Worm (Caenorhabditis elegans) whole organism, young adult: ENCODE results near the gene K09E2.3.

ENCODE experiments used
- B0336.3 ChIP-seq: fragments of 200-800 bp; sonication (Bioruptor generic); IDR thresholded peaks from 2 replicates; pipeline ENCODE4 v1.3.6; 2022; ENCODE audit warnings: missing genetic modification characterization, missing compliant biosample characterization
- C06A6.2 ChIP-seq: fragments of 200-800 bp; sonication (Bioruptor generic); conservative IDR thresholded peaks from 2 replicates; pipeline ENCODE4 v1.3.6; 2022; ENCODE audit warnings: missing genetic modification characterization, missing compliant biosample characterization
- D2030.7 ChIP-seq: fragments of 200-800 bp; sonication (Bioruptor generic); IDR thresholded peaks from 2 replicates; pipeline ENCODE4 v1.3.6; 2022; ENCODE audit warnings: missing genetic modification reagents, missing genetic modification characterization, missing compliant biosample characterization
- F10E7.11 ChIP-seq: sonication (generic microtip); optimal IDR thresholded peaks from 2 replicates; lab custom pipeline; 2017; ENCODE audit warnings: mild to moderate bottlenecking, missing genetic modification characterization, moderate library complexity, missing compliant biosample characterization
- F22D6.2 ChIP-seq: sonication (generic microtip); optimal IDR thresholded peaks from 2 replicates; lab custom pipeline; 2016; ENCODE audit warnings: mild to moderate bottlenecking, missing genetic modification characterization, missing compliant biosample characterization
- F23B12.7 ChIP-seq: sonication (generic microtip); optimal IDR thresholded peaks from 2 replicates; lab custom pipeline; 2017; ENCODE audit warnings: missing genetic modification characterization, mild to moderate bottlenecking, missing compliant biosample characterization, antibody characterized with exemption, moderate library complexity; ENCODE audit not compliant: insufficient read depth
- F55B11.4 ChIP-seq: sonication (generic microtip); optimal IDR thresholded peaks from 2 replicates; lab custom pipeline; 2016; ENCODE audit warnings: missing compliant biosample characterization, missing genetic modification characterization, borderline replicate concordance; ENCODE audit not compliant: insufficient read depth
- K11D2.4 ChIP-seq: fragments of 200-800 bp; sonication (Bioruptor generic); IDR thresholded peaks from 2 replicates; pipeline ENCODE4 v1.3.6; 2022; ENCODE audit warnings: missing genetic modification reagents, missing genetic modification characterization, missing compliant biosample characterization
- T07F8.4 ChIP-seq: sonication (generic microtip); optimal IDR thresholded peaks from 2 replicates; lab custom pipeline; 2016; ENCODE audit warnings: mild to moderate bottlenecking, missing genetic modification characterization, moderate library complexity, missing compliant biosample characterization
- Y53G8AR.9 ChIP-seq: fragments of 200-800 bp; sonication (Bioruptor generic); conservative IDR thresholded peaks from 2 replicates; pipeline ENCODE4 v1.3.6; 2022; ENCODE audit warnings: missing genetic modification reagents, missing genetic modification characterization, missing compliant biosample characterization
- Y56A3A.18 ChIP-seq: fragments of 200-800 bp; sonication (Bioruptor generic); IDR thresholded peaks from 2 replicates; pipeline ENCODE4 v1.3.6; 2022; ENCODE audit warnings: missing genetic modification reagents, missing genetic modification characterization, missing compliant biosample characterization
- Y79H2A.3 ChIP-seq: fragments of 200-800 bp; sonication (Bioruptor generic); conservative IDR thresholded peaks from 2 replicates; pipeline ENCODE4 v1.3.6; 2022; ENCODE audit warnings: missing genetic modification reagents, missing genetic modification characterization, missing compliant biosample characterization
- akir-1 ChIP-seq: fragments of 200-800 bp; sonication (Bioruptor generic); optimal IDR thresholded peaks from 2 replicates; lab custom pipeline; 2018; ENCODE audit warnings: mild to moderate bottlenecking, missing genetic modification characterization, moderate library complexity, missing compliant biosample characterization
- aptf-2 ChIP-seq: fragments of 200-800 bp; sonication (Bioruptor generic); conservative IDR thresholded peaks from 2 replicates; pipeline ENCODE4 v1.3.6; 2022; ENCODE audit warnings: missing genetic modification reagents, missing genetic modification characterization, missing compliant biosample characterization
- aptf-3 ChIP-seq: fragments of 200-800 bp; sonication (Bioruptor generic); IDR thresholded peaks from 2 replicates; pipeline ENCODE4 v1.3.6; 2022; ENCODE audit warnings: missing genetic modification characterization, missing compliant biosample characterization
- attf-3 ChIP-seq: fragments of 200-800 bp; sonication (Bioruptor generic); conservative IDR thresholded peaks from 2 replicates; pipeline ENCODE4 v1.3.6; 2022; ENCODE audit warnings: missing genetic modification reagents, missing genetic modification characterization, missing compliant biosample characterization
- attf-5 ChIP-seq: fragments of 200-800 bp; sonication (Bioruptor generic); optimal IDR thresholded peaks from 2 replicates; lab custom pipeline; 2018; ENCODE audit warnings: mild to moderate bottlenecking, missing genetic modification characterization, missing compliant biosample characterization
- cebp-2 ChIP-seq: fragments of 200-800 bp; sonication (Bioruptor generic); IDR thresholded peaks from 2 replicates; pipeline ENCODE4 v1.3.6; 2022; ENCODE audit warnings: missing genetic modification characterization, missing compliant biosample characterization
- ceh-58 ChIP-seq: fragments of 200-800 bp; sonication (Bioruptor generic); IDR thresholded peaks from 2 replicates; pipeline ENCODE4 v1.3.6; 2022; ENCODE audit warnings: missing genetic modification characterization, missing compliant biosample characterization
- ceh-79 ChIP-seq: sonication (generic microtip); optimal IDR thresholded peaks from 2 replicates; lab custom pipeline; 2017; ENCODE audit warnings: mild to moderate bottlenecking, missing genetic modification characterization, missing compliant biosample characterization
- chd-7 ChIP-seq: sonication (generic microtip); optimal IDR thresholded peaks from 2 replicates; lab custom pipeline; 2016; ENCODE audit warnings: mild to moderate bottlenecking, missing genetic modification characterization, moderate library complexity, missing compliant biosample characterization
- dox-1 ChIP-seq: fragments of 200-800 bp; sonication (Bioruptor generic); IDR thresholded peaks from 2 replicates; pipeline ENCODE4 v1.3.6; 2022; ENCODE audit warnings: missing genetic modification reagents, missing genetic modification characterization, missing compliant biosample characterization
- ets-4 ChIP-seq: fragments of 200-800 bp; sonication (Bioruptor generic); optimal IDR thresholded peaks from 2 replicates; lab custom pipeline; 2018; ENCODE audit warnings: mild to moderate bottlenecking, missing genetic modification characterization, missing compliant biosample characterization
- fkh-3 ChIP-seq: sonication (generic microtip); optimal IDR thresholded peaks from 2 replicates; lab custom pipeline; 2016; ENCODE audit warnings: mild to moderate bottlenecking, missing genetic modification characterization, missing compliant biosample characterization
- gei-17 ChIP-seq: fragments of 200-800 bp; sonication (Bioruptor generic); optimal IDR thresholded peaks from 2 replicates; lab custom pipeline; 2018; ENCODE audit warnings: mild to moderate bottlenecking, missing genetic modification characterization, missing compliant biosample characterization
- hlh-26 ChIP-seq: fragments of 200-800 bp; sonication (Bioruptor generic); conservative IDR thresholded peaks from 2 replicates; pipeline ENCODE4 v1.3.6; 2022; ENCODE audit warnings: missing genetic modification reagents, missing genetic modification characterization, missing compliant biosample characterization
- hmg-20 ChIP-seq: fragments of 200-800 bp; sonication (Bioruptor generic); IDR thresholded peaks from 2 replicates; pipeline ENCODE4 v1.3.6; 2022; ENCODE audit warnings: missing genetic modification reagents, missing genetic modification characterization, missing compliant biosample characterization
- lag-1 ChIP-seq: fragments of 200-800 bp; sonication (Bioruptor generic); IDR thresholded peaks from 2 replicates; pipeline ENCODE4 v1.3.6; 2022; ENCODE audit warnings: missing genetic modification reagents, missing genetic modification characterization, missing compliant biosample characterization
- let-607 ChIP-seq, 2 experiments: fragments of 200-800 bp in 1 of 2; sonication (Bioruptor generic) in 1 of 2; sonication (generic microtip) in 1 of 2; optimal IDR thresholded peaks; 2 replicates each; lab custom pipeline; 2016 to 2018; ENCODE audit warnings: mild to moderate bottlenecking in 2 of 2, missing compliant biosample characterization in 2 of 2, missing genetic modification characterization in 2 of 2, moderate library complexity in 2 of 2, missing genotype in 1 of 2
- lin-35 ChIP-seq, 3 experiments: fragments of 150-350 bp in 2 of 3; sonication (generic microtip) in 1 of 3; optimal IDR thresholded peaks; 2 replicates each; lab custom pipeline; 2014 to 2018; ENCODE audit warnings: missing biosample characterization in 3 of 3, missing genetic modification characterization in 3 of 3, missing genetic modification reagents in 3 of 3
- lin-54 ChIP-seq: fragments of 200-800 bp; sonication (Bioruptor generic); optimal IDR thresholded peaks from 2 replicates; lab custom pipeline; 2018; ENCODE audit warnings: mild to moderate bottlenecking, missing genetic modification characterization, missing compliant biosample characterization
- lsl-1 ChIP-seq: fragments of 200-800 bp; sonication (Bioruptor generic); optimal IDR thresholded peaks from 2 replicates; lab custom pipeline; 2018; ENCODE audit warnings: mild to moderate bottlenecking, missing genetic modification characterization, moderate library complexity, missing compliant biosample characterization
- madf-10 ChIP-seq: sonication (generic microtip); optimal IDR thresholded peaks from 2 replicates; lab custom pipeline; 2016; ENCODE audit warnings: mild to moderate bottlenecking, missing genetic modification characterization, missing compliant biosample characterization
- mes-4 ChIP-seq: sonication (generic microtip); optimal IDR thresholded peaks from 2 replicates; lab custom pipeline; 2016; ENCODE audit warnings: missing genotype, missing genetic modification characterization, missing compliant biosample characterization
- nfya-1 ChIP-seq: sonication (generic microtip); optimal IDR thresholded peaks from 2 replicates; lab custom pipeline; 2017; ENCODE audit warnings: antibody characterized with exemption, missing compliant biosample characterization, missing genetic modification characterization, borderline replicate concordance; ENCODE audit not compliant: insufficient read depth
- nfya-2 ChIP-seq: fragments of 200-800 bp; sonication (Bioruptor generic); IDR thresholded peaks from 2 replicates; pipeline ENCODE4 v1.3.6; 2022; ENCODE audit warnings: missing genetic modification reagents, missing genetic modification characterization, missing compliant biosample characterization
- nhr-179 ChIP-seq: sonication (generic microtip); optimal IDR thresholded peaks from 2 replicates; lab custom pipeline; 2016; ENCODE audit warnings: mild to moderate bottlenecking, missing genetic modification characterization, missing compliant biosample characterization
- nhr-80 ChIP-seq: sonication (generic microtip); optimal IDR thresholded peaks from 2 replicates; lab custom pipeline; 2016; ENCODE audit warnings: missing genetic modification characterization, missing compliant biosample characterization
- nhr-90 ChIP-seq: sonication (generic microtip); optimal IDR thresholded peaks from 2 replicates; lab custom pipeline; 2016; ENCODE audit warnings: missing genotype, mild to moderate bottlenecking, missing genetic modification characterization, missing compliant biosample characterization
- repo-1 ChIP-seq: sonication (generic microtip); optimal IDR thresholded peaks from 2 replicates; lab custom pipeline; 2017; ENCODE audit warnings: mild to moderate bottlenecking, missing genetic modification characterization, missing compliant biosample characterization
- snpc-1.1 ChIP-seq: sonication (generic microtip); optimal IDR thresholded peaks from 2 replicates; lab custom pipeline; 2017; ENCODE audit warnings: missing genetic modification characterization, mild to moderate bottlenecking, missing compliant biosample characterization, antibody characterized with exemption, moderate library complexity, missing genotype, missing genetic modification reagents; ENCODE audit not compliant: insufficient read depth
- snpc-4 ChIP-seq, 5 experiments: fragments of 150-350 bp in 1 of 5; sonication (generic microtip) in 4 of 5; optimal IDR thresholded peaks; 2 replicates each; lab custom pipeline; 2014 to 2018; ENCODE audit warnings: missing genetic modification characterization in 5 of 5, missing biosample characterization in 3 of 5, antibody characterized with exemption in 2 of 5, mild to moderate bottlenecking in 2 of 5, missing compliant biosample characterization in 2 of 5, missing genotype in 2 of 5, moderate library complexity in 2 of 5, missing genetic modification reagents in 1 of 5
- zfh-2 ChIP-seq: fragments of 200-800 bp; sonication (Bioruptor generic); conservative IDR thresholded peaks from 2 replicates; pipeline ENCODE4 v1.3.6; 2022; ENCODE audit warnings: missing genetic modification reagents, missing genetic modification characterization, missing compliant biosample characterization
- zim-3 ChIP-seq: sonication (generic microtip); optimal IDR thresholded peaks from 2 replicates; lab custom pipeline; 2017; ENCODE audit warnings: mild to moderate bottlenecking, missing genetic modification characterization, moderate library complexity, missing compliant biosample characterization
- ztf-22 ChIP-seq: fragments of 200-800 bp; sonication (Bioruptor generic); optimal IDR thresholded peaks from 2 replicates; lab custom pipeline; 2018; ENCODE audit warnings: mild to moderate bottlenecking, missing genetic modification characterization, moderate library complexity, missing compliant biosample characterization
- ztf-26 ChIP-seq: sonication (generic microtip); optimal IDR thresholded peaks from 2 replicates; lab custom pipeline; 2017; ENCODE audit warnings: missing genetic modification characterization, missing compliant biosample characterization
- ztf-3 ChIP-seq: fragments of 200-800 bp; sonication (Bioruptor generic); optimal IDR thresholded peaks from 2 replicates; lab custom pipeline; 2018; ENCODE audit warnings: mild to moderate bottlenecking, missing genetic modification characterization, missing compliant biosample characterization

The K09E2.3 gene

ce11 chrX:8650535-8650934 is 22.3 kb upstream of the K09E2.3 start (continued):
- TF ChIP-seq C06A6.2 (no peak), lag-1 (GFP tag; lab: Robert Waterston, UW) (no peak), zim-3 (peak; percentile 36), Y56A3A.18 (GFP tag; lab: Robert Waterston, UW) (no peak), nhr-80 (tag; lab: Kevin White, UChicago) (peak; percentile 18), T07F8.4 (peak; percentile 38), snpc-4 (GFP tag; optimal IDR thresholded peaks at IDR 0.05; lab: Kevin White, UChicago) (peak; percentile 77), snpc-4 (tag; optimal IDR thresholded peaks at IDR 0.05; lab: Kevin White, UChicago) (peak in 2 of 4 experiments; percentile 25 to 76), F22D6.2 (tag; lab: Kevin White, UChicago) (no peak), lin-35 (GFP tag; optimal IDR thresholded peaks at IDR 0.05; lab: Kevin White, UChicago) (peak in 1 of 3 experiments; percentile 23), nfya-1 (tag; lab: Kevin White, UChicago) (no peak), Y53G8AR.9 (no peak), zfh-2 (GFP tag; lab: Robert Waterston, UW) (no peak), hlh-26 (no peak), nfya-2 (GFP tag; lab: Robert Waterston, UW) (no peak), aptf-3 (GFP tag; lab: Robert Waterston, UW) (no peak), B0336.3 (no peak), ets-4 (no peak), attf-5 (GFP tag; lab: Kevin White, UChicago) (no peak), ceh-79 (tag; lab: Kevin White, UChicago) (peak; percentile 18), mes-4 (peak; percentile 10), repo-1 (tag; lab: Kevin White, UChicago) (peak; percentile 49), ztf-3 (GFP tag; lab: Kevin White, UChicago) (no peak), K11D2.4 (GFP tag; lab: Robert Waterston, UW) (no peak), ceh-58 (GFP tag; lab: Robert Waterston, UW) (no peak), D2030.7 (GFP tag; lab: Robert Waterston, UW) (peak; percentile 86), nhr-179 (no peak), gei-17 (GFP tag; lab: Kevin White, UChicago) (no peak), madf-10 (tag; lab: Kevin White, UChicago) (peak; percentile 43), F10E7.11 (tag; lab: Kevin White, UChicago) (no peak), ztf-26 (no peak)

DNA sequence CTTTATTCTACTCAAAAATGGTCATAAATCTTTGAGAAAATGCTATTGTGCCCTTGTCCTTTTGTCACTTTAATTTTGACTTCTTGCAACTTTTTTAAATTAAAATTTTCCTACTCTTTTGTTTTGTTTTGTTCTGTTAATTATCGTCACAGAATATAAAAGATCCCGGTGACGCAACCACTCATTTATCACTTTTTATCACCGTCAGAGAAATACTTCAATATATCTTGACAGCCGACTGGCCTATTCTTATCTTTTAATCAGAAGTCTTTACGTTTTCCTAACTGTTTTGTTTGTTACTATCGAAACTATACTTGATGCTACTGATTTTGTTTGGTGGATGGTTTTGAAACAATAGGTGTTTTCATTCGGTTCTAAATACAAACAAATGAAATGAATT is 16.9 kb upstream of the K09E2.3 start:
- TF ChIP-seq K11D2.4 (GFP tag; lab: Robert Waterston, UW), result no peak
- no peak for TF ChIP-seq mes-4
- no peak for TF ChIP-seq attf-3 (GFP tag; lab: Robert Waterston, UW)
- TF ChIP-seq akir-1, result no peak
- no peak for TF ChIP-seq ztf-3 (GFP tag; lab: Kevin White, UChicago)
- no peak for TF ChIP-seq cebp-2 (GFP tag; lab: Robert Waterston, UW)
- no peak for TF ChIP-seq F10E7.11 (tag; lab: Kevin White, UChicago)
- TF ChIP-seq, all 124 proteins: peak for 0

DNA sequence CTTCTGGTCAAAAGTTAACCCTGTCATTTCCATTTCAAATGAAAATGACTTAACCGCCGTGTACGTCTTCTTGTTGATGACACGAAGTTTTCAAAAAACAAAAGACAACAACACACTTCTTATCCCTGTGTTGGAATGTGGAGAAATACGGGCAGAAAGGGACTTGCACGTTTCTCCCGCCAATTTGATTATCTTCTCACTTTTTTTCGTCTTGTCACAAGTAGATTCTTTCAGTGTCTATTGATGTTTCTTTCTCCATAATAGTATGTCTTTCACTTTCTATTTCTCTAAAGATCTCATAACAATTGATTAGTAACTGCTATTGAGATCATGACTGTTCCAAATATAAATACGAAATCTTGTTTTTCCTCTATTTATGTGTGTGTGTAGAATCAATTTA is 13.4 kb upstream of the K09E2.3 start:
- TF ChIP-seq chd-7 (no peak), snpc-1.1 (no peak), F23B12.7 (tag; lab: Kevin White, UChicago) (no peak), hmg-20 (no peak), lin-54 (no peak), ztf-3 (GFP tag; lab: Kevin White, UChicago) (no peak), let-607 (tag; optimal IDR thresholded peaks at IDR 0.05; lab: Kevin White, UChicago) (no peak), dox-1 (no peak), lsl-1 (no peak), nhr-90 (tag; lab: Kevin White, UChicago) (no peak), aptf-2 (GFP tag; lab: Robert Waterston, UW) (no peak), Y79H2A.3 (GFP tag; lab: Robert Waterston, UW) (no peak), F55B11.4 (no peak), fkh-3 (tag; lab: Kevin White, UChicago) (no peak), gei-17 (GFP tag; lab: Kevin White, UChicago) (no peak), ztf-22 (GFP tag; lab: Kevin White, UChicago) (no peak)
